Worm (Caenorhabditis elegans) whole organism, L4 larva: ENCODE results near the gene C04C11.25.

Experiments
- F26F4.8 ChIP-seq: fragments of 200-800 bp; sonication (Bioruptor generic); conservative IDR thresholded peaks from 2 replicates; pipeline ENCODE4 v1.3.6; 2022; ENCODE audit warnings: missing genetic modification characterization, missing compliant biosample characterization
- F37D6.2 ChIP-seq: sonication (generic microtip); optimal IDR thresholded peaks from 2 replicates; lab custom pipeline; 2016; ENCODE audit warnings: mild to moderate bottlenecking, missing genetic modification characterization, missing compliant biosample characterization
- F44E2.7 ChIP-seq: fragments of 200-800 bp; sonication (Bioruptor generic); IDR thresholded peaks from 2 replicates; pipeline ENCODE4 v2.1.2; 2022; ENCODE audit warnings: missing genetic modification characterization, missing compliant biosample characterization
- aha-1 ChIP-seq: fragments of 150-350 bp; peaks from one replicate; lab custom pipeline; 2014; ENCODE audit warnings: missing biosample characterization, missing genetic modification characterization
- aly-2 ChIP-seq: sonication (generic microtip); optimal IDR thresholded peaks from 2 replicates; lab custom pipeline; 2018; ENCODE audit warnings: missing biosample characterization, missing genetic modification characterization
- ceh-44 ChIP-seq: fragments of 200-800 bp; sonication (Bioruptor generic); IDR thresholded peaks from 2 replicates; pipeline ENCODE4 v1.3.6; 2022; ENCODE audit warnings: missing genetic modification reagents, missing genetic modification characterization, missing compliant biosample characterization
- ceh-62 ChIP-seq: sonication (generic microtip); optimal IDR thresholded peaks from 2 replicates; lab custom pipeline; 2017; ENCODE audit warnings: missing biosample characterization, missing genetic modification characterization
- daf-16 ChIP-seq, 3 experiments: sonication (generic microtip); optimal IDR thresholded peaks; 2 replicates each; lab custom pipeline; 2016 to 2017; ENCODE audit warnings: missing genetic modification characterization in 3 of 3, missing genetic modification reagents in 3 of 3, mild to moderate bottlenecking in 2 of 3, missing compliant biosample characterization in 2 of 3, missing biosample characterization in 1 of 3, moderate library complexity in 1 of 3
- dmd-6 ChIP-seq: fragments of 200-800 bp; sonication (Bioruptor generic); IDR thresholded peaks from 2 replicates; pipeline ENCODE4 v1.3.6; 2022; ENCODE audit warnings: missing genetic modification reagents, missing genetic modification characterization, missing compliant biosample characterization
- dmd-8 ChIP-seq: fragments of 200-800 bp; sonication (Bioruptor generic); IDR thresholded peaks from 2 replicates; pipeline ENCODE4 v1.3.6; 2022; ENCODE audit warnings: missing genetic modification characterization, missing compliant biosample characterization
- dmd-9 ChIP-seq: fragments of 200-800 bp; sonication (Bioruptor generic); IDR thresholded peaks from 2 replicates; pipeline ENCODE4 v1.3.6; 2022; ENCODE audit warnings: missing genetic modification reagents, missing genetic modification characterization, missing compliant biosample characterization
- dpl-1 ChIP-seq: fragments of 150-350 bp; optimal IDR thresholded peaks from 2 replicates; lab custom pipeline; 2014; ENCODE audit warnings: missing biosample characterization, missing genetic modification reagents, missing genetic modification characterization
- duxl-1 ChIP-seq: sonication (generic microtip); optimal IDR thresholded peaks from 2 replicates; lab custom pipeline; 2016; ENCODE audit warnings: mild to moderate bottlenecking, missing genetic modification characterization, moderate library complexity, missing compliant biosample characterization; ENCODE audit not compliant: poor library complexity
- dve-1 ChIP-seq: sonication (generic microtip); optimal IDR thresholded peaks from 2 replicates; lab custom pipeline; 2017; ENCODE audit warnings: antibody characterized with exemption, mild to moderate bottlenecking, missing genetic modification characterization, missing compliant biosample characterization; ENCODE audit not compliant: insufficient read depth
- egl-27 ChIP-seq: sonication (generic microtip); optimal IDR thresholded peaks from 3 replicates; lab custom pipeline; 2017; ENCODE audit warnings: missing biosample characterization, missing genetic modification reagents, missing genetic modification characterization
- egl-43 ChIP-seq: fragments of 200-800 bp; sonication (Bioruptor generic); IDR thresholded peaks from 2 replicates; pipeline ENCODE4 v1.3.6; 2022; ENCODE audit warnings: missing genetic modification reagents, missing genetic modification characterization, missing compliant biosample characterization
- fos-1 ChIP-seq: fragments of 150-350 bp; optimal IDR thresholded peaks from 2 replicates; lab custom pipeline; 2014; ENCODE audit warnings: missing biosample characterization, missing genetic modification characterization
- jun-1 ChIP-seq: fragments of 150-350 bp; optimal IDR thresholded peaks from 2 replicates; lab custom pipeline; 2014; ENCODE audit warnings: missing biosample characterization, missing genetic modification reagents, missing genetic modification characterization
- lin-13 ChIP-seq: fragments of 150-350 bp; optimal IDR thresholded peaks from 2 replicates; lab custom pipeline; 2014; ENCODE audit warnings: missing biosample characterization, missing genetic modification reagents, missing genetic modification characterization
- madf-9 ChIP-seq: fragments of 200-800 bp; sonication (Bioruptor generic); conservative IDR thresholded peaks from 2 replicates; pipeline ENCODE4 v1.3.6; 2022; ENCODE audit warnings: missing genetic modification reagents, missing genetic modification characterization, missing compliant biosample characterization
- mdt-29 ChIP-seq: fragments of 200-800 bp; sonication (Bioruptor generic); IDR thresholded peaks from 2 replicates; pipeline ENCODE4 v1.3.6; 2022; ENCODE audit warnings: missing genetic modification reagents, missing genetic modification characterization, missing compliant biosample characterization
- mep-1 ChIP-seq: fragments of 150-350 bp; sonication (generic microtip); optimal IDR thresholded peaks from 3 replicates; lab custom pipeline; 2014; ENCODE audit warnings: missing biosample characterization, missing genetic modification characterization
- mxl-2 ChIP-seq: fragments of 200-800 bp; sonication (Bioruptor generic); conservative IDR thresholded peaks from 2 replicates; pipeline ENCODE4 v1.3.6; 2022; ENCODE audit warnings: missing genetic modification reagents, missing genetic modification characterization, missing compliant biosample characterization
- mxl-3 ChIP-seq: fragments of 200-800 bp; sonication (Bioruptor generic); optimal IDR thresholded peaks from 2 replicates; lab custom pipeline; 2018; ENCODE audit warnings: mild to moderate bottlenecking, missing genetic modification characterization, missing compliant biosample characterization
- nhr-10 ChIP-seq: fragments of 150-350 bp; optimal IDR thresholded peaks from 2 replicates; lab custom pipeline; 2014; ENCODE audit warnings: missing biosample characterization, missing genetic modification characterization
- nhr-11 ChIP-seq: fragments of 150-350 bp; optimal IDR thresholded peaks from 2 replicates; lab custom pipeline; 2014; ENCODE audit warnings: missing biosample characterization, missing genetic modification characterization
- nhr-25 ChIP-seq: sonication (generic microtip); optimal IDR thresholded peaks from 2 replicates; lab custom pipeline; 2017; ENCODE audit warnings: missing genetic modification characterization, mild to moderate bottlenecking, missing compliant biosample characterization, antibody characterized with exemption, moderate library complexity, borderline replicate concordance; ENCODE audit not compliant: insufficient read depth
- nhr-28 ChIP-seq: fragments of 150-350 bp; optimal IDR thresholded peaks from 2 replicates; lab custom pipeline; 2014; ENCODE audit warnings: missing biosample characterization, missing genetic modification characterization
- nhr-41 ChIP-seq: fragments of 200-800 bp; sonication (Bioruptor generic); IDR thresholded peaks from 2 replicates; pipeline ENCODE4 v1.3.6; 2022; ENCODE audit warnings: missing genetic modification reagents, missing genetic modification characterization, missing compliant biosample characterization
- nhr-76 ChIP-seq: fragments of 150-350 bp; optimal IDR thresholded peaks from 2 replicates; lab custom pipeline; 2014; ENCODE audit warnings: missing biosample characterization, missing genetic modification characterization
- nhr-77 ChIP-seq: fragments of 150-350 bp; optimal IDR thresholded peaks from 2 replicates; lab custom pipeline; 2014; ENCODE audit warnings: missing biosample characterization, missing genetic modification characterization
- pha-4 ChIP-seq, 2 experiments: fragments of 150-350 bp in 1 of 2; fragments of 200-800 bp in 1 of 2; sonication (Bioruptor generic) in 1 of 2; IDR thresholded peaks in 1 of 2; optimal IDR thresholded peaks in 1 of 2; 2 replicates each; pipeline versions ENCODE4 v1.3.6 to Lab custom; 2014 to 2022; ENCODE audit warnings: missing genetic modification characterization in 2 of 2, missing genetic modification reagents in 2 of 2, missing biosample characterization in 1 of 2, missing compliant biosample characterization in 1 of 2
- php-3 ChIP-seq: fragments of 200-800 bp; sonication (Bioruptor generic); IDR thresholded peaks from 2 replicates; pipeline ENCODE4 v1.3.6; 2022; ENCODE audit warnings: missing genetic modification reagents, missing genetic modification characterization, missing compliant biosample characterization
- pqm-1 ChIP-seq: sonication (generic microtip); optimal IDR thresholded peaks from 2 replicates; lab custom pipeline; 2017; ENCODE audit warnings: missing biosample characterization, missing genetic modification characterization
- rbr-2 ChIP-seq: sonication (generic microtip); optimal IDR thresholded peaks from 2 replicates; lab custom pipeline; 2016; ENCODE audit warnings: missing genotype, missing genetic modification characterization, missing compliant biosample characterization
- set-16 ChIP-seq: fragments of 200-800 bp; sonication (Bioruptor generic); IDR thresholded peaks from 2 replicates; pipeline ENCODE4 v1.3.6; 2022; ENCODE audit warnings: missing genetic modification reagents, missing genetic modification characterization, missing compliant biosample characterization
- skn-1 ChIP-seq: fragments of 150-350 bp; optimal IDR thresholded peaks from 2 replicates; lab custom pipeline; 2014; ENCODE audit warnings: missing biosample characterization, missing genetic modification characterization
- tra-1 ChIP-seq: fragments of 200-800 bp; sonication (Bioruptor generic); IDR thresholded peaks from 2 replicates; pipeline ENCODE4 v1.3.6; 2022; ENCODE audit warnings: missing genetic modification reagents, missing genetic modification characterization, missing compliant biosample characterization
- unc-62 ChIP-seq, 3 experiments: fragments of 150-350 bp in 1 of 3; sonication (generic microtip); optimal IDR thresholded peaks in 2 of 3; peaks in 1 of 3; 1 replicate in 1 of 3; 2 replicates in 2 of 3; lab custom pipeline; 2014 to 2017; ENCODE audit warnings: missing biosample characterization in 3 of 3, missing genetic modification characterization in 3 of 3, missing genetic modification reagents in 3 of 3, missing genotype in 1 of 3
- vab-7 ChIP-seq: fragments of 200-800 bp; sonication (Bioruptor generic); IDR thresholded peaks from 2 replicates; pipeline ENCODE4 v1.3.6; 2022; ENCODE audit warnings: missing genetic modification reagents, missing genetic modification characterization, missing compliant biosample characterization
- zfp-2 ChIP-seq: sonication (generic microtip); optimal IDR thresholded peaks from 2 replicates; lab custom pipeline; 2016; ENCODE audit warnings: mild to moderate bottlenecking, missing genetic modification characterization, missing compliant biosample characterization

Gene C04C11.25

DNA sequence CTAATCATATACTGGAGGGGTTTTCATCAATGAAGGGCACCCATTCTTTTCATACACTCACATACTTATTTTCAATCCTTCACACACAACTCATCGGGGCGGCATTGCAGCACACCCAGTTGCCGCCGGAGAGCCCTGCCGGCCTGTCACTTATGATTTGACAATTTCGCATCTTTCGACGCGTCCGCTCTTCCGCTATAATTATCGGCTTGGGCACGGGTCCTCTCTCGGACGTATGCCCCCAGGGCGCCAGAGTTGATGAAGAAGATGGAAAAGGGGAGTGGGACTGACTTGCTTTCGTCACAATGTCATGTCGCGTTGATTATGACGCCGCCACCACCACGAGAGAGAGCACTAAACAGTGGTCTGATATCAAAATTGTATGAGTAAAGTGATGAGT lies 29.1 kb upstream of the C04C11.25 start (continued):
- TF ChIP-seq jun-1 (tag; lab: Kevin White, UChicago) (no peak), F26F4.8 (no peak), aha-1 (tag; lab: Kevin White, UChicago) (peak; percentile 51), nhr-10 (no peak), vab-7 (no peak), F44E2.7 (GFP tag; lab: Robert Waterston, UW) (no peak), nhr-28 (no peak), nhr-41 (GFP tag; lab: Robert Waterston, UW) (no peak), set-16 (peak; percentile 46), mxl-3 (GFP tag; lab: Kevin White, UChicago) (no peak), mdt-29 (GFP tag; lab: Robert Waterston, UW) (no peak), pqm-1 (tag; lab: Kevin White, UChicago) (no peak), ceh-44 (no peak), nhr-76 (tag; lab: Kevin White, UChicago) (no peak), tra-1 (no peak), nhr-11 (tag; lab: Kevin White, UChicago) (peak; percentile 25)

DNA sequence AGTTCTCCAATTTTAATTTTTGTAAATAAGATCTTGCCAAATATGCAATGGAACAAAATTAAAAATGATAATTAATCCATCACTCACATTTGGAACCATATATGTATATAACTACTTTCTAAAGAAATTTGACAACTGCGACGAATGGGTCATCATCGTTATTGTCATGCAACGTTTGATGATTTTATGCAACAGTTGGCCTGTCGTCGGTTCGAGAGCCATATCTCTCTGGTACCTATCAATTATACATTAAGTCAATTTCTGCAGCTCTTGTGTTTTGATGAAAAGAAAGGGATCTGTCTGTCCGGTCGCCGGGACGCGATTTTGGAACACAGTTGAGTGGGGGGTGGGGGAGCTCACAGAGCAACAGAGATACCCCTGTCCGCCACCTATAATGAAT lies 24.0 kb upstream of the C04C11.25 start:
- TF ChIP-seq fos-1 (tag; lab: Kevin White, UChicago) (no peak), dmd-6 (GFP tag; lab: Robert Waterston, UW) (no peak), unc-62 (GFP tag; optimal IDR thresholded peaks at IDR 0.05 in 1 of 2; lab: Kevin White, UChicago) (no peak), unc-62 (tag; optimal IDR thresholded peaks at IDR 0.05; lab: Kevin White, UChicago) (no peak), skn-1 (tag; lab: Kevin White, UChicago) (no peak), php-3 (GFP tag; lab: Robert Waterston, UW) (no peak), pqm-1 (tag; lab: Kevin White, UChicago) (no peak), ceh-62 (tag; lab: Kevin White, UChicago) (no peak)

DNA sequence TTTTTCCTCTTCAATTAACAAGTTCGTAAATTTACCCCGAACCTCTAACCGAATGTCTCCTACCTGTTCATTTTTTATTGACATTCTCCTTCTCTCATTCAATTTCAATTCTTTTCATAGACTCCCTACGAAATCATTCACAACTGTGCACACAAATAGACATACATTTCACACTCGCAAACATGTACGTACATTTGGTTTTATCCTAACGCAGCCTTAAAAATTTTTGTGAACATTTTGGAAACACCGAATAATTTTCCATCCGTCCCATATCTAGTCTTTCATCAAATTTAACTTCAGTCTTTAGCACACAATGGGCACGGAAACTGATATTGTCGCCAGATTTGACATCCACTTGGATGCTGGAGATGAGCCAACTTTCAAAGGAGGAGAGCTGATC lies 18.2 kb upstream of the C04C11.25 start, which contains the start of gene arrd-25:
TSS of gene arrd-25 (plus strand) at position 301 of the 400 bp plus-strand sequence.
- no peak for TF ChIP-seq F37D6.2 (tag; lab: Kevin White, UChicago)
- no peak for TF ChIP-seq lin-13 (GFP tag; lab: Kevin White, UChicago)
- no peak for TF ChIP-seq madf-9 (GFP tag; lab: Robert Waterston, UW)
- peak in 1 of 2 experiments; percentile 27 for TF ChIP-seq unc-62 (GFP tag; optimal IDR thresholded peaks at IDR 0.05 in 1 of 2; lab: Kevin White, UChicago)
- no peak for TF ChIP-seq unc-62 (tag; optimal IDR thresholded peaks at IDR 0.05; lab: Kevin White, UChicago)

DNA sequence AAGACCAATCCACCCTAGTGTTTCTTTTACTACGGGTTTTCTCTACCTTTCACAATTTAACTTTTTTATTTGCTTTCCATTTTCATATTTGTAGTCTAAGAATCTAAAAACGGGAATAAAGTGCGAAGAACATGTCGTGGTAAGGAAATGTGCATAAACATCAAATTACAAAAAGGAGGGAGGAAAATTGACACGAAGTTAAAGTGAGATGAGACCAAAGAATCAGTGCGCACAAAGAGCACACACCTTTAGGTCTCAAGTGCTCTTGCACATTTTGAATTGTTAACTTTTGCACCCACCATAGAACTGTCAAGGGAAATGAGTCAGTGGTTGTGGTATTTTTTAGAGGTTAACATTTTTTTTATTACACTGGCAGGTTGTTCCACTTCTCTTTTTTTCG lies 15.3 kb upstream of the C04C11.25 start:
- TF ChIP-seq nhr-28 (peak; percentile 27), pha-4 (GFP tag; IDR thresholded peaks at IDR 0.05; lab: Robert Waterston, UW) (no peak), pha-4 (tag; optimal IDR thresholded peaks at IDR 0.05; lab: Kevin White, UChicago) (peak; percentile 46), jun-1 (tag; lab: Kevin White, UChicago) (no peak), aly-2 (tag; lab: Kevin White, UChicago) (no peak), duxl-1 (tag; lab: Kevin White, UChicago) (no peak), daf-16 (GFP tag; optimal IDR thresholded peaks at IDR 0.05; lab: Kevin White, UChicago) (no peak), daf-16 (tag; optimal IDR thresholded peaks at IDR 0.05; lab: Kevin White, UChicago) (peak; percentile 20), unc-62 (GFP tag; optimal IDR thresholded peaks at IDR 0.05 in 1 of 2; lab: Kevin White, UChicago) (peak in 1 of 2 experiments; percentile 20), unc-62 (tag; optimal IDR thresholded peaks at IDR 0.05; lab: Kevin White, UChicago) (no peak), dmd-6 (GFP tag; lab: Robert Waterston, UW) (peak; percentile 71), mxl-2 (GFP tag; lab: Robert Waterston, UW) (no peak)

DNA sequence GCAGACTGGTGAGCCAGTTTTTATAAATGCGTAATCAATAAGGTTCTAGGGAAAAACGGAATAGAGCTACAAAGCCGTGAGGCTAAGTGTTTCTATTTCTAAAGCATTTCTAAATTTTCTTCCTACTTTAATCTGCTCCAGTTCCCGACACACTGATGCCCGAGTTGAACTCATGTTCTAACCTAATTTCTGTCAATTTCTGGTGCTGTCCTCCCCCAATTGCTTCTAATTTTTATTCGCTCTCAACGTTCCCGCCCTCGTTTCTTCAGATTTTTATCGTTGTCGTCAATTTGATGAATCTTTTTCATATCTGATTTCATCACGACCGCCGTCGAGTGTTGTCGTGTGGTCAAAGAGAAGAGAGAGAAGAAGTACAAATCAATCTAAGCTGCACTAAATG lies 14.6 kb upstream of the C04C11.25 start:
- TF ChIP-seq dve-1 (tag; lab: Kevin White, UChicago) (no peak), egl-27 (tag; lab: Kevin White, UChicago) (no peak), ceh-44 (no peak), nhr-25 (no peak), dpl-1 (GFP tag; lab: Kevin White, UChicago) (no peak), nhr-77 (tag; lab: Kevin White, UChicago) (no peak), dmd-9 (no peak), dmd-8 (GFP tag; lab: Robert Waterston, UW) (no peak), rbr-2 (tag; lab: Kevin White, UChicago) (no peak), egl-43 (GFP tag; lab: Robert Waterston, UW) (no peak), mep-1 (tag; lab: Kevin White, UChicago) (no peak), zfp-2 (tag; lab: Kevin White, UChicago) (no peak)
